Worm (Caenorhabditis elegans) whole organism, L2 larva: Measurements from ENCODE around the gene K02A2.5.

Source experiments
- ama-1 ChIP-seq: fragments of 150-350 bp; optimal IDR thresholded peaks from 2 replicates; lab custom pipeline; 2018; ENCODE audit warnings: inconsistent platforms
- fos-1 ChIP-seq: fragments of 150-350 bp; optimal IDR thresholded peaks from 2 replicates; lab custom pipeline; 2014; ENCODE audit warnings: missing biosample characterization, missing genetic modification characterization
- lsy-2 ChIP-seq, 2 experiments: fragments of 150-350 bp in 1 of 2; sonication (generic microtip) in 1 of 2; optimal IDR thresholded peaks; 2 replicates each; lab custom pipeline; 2014 to 2017; ENCODE audit warnings: missing biosample characterization in 2 of 2, missing genetic modification characterization in 2 of 2
- mab-5 ChIP-seq: fragments of 150-350 bp; optimal IDR thresholded peaks from 2 replicates; lab custom pipeline; 2014; ENCODE audit warnings: missing biosample characterization, missing genetic modification characterization
- nhr-11 ChIP-seq: fragments of 150-350 bp; optimal IDR thresholded peaks from 2 replicates; lab custom pipeline; 2014; ENCODE audit warnings: missing biosample characterization, missing genetic modification characterization
- sma-3 ChIP-seq: sonication (generic microtip); optimal IDR thresholded peaks from 2 replicates; lab custom pipeline; 2016; ENCODE audit warnings: missing genetic modification reagents, missing genetic modification characterization, missing compliant biosample characterization
- unc-55 ChIP-seq: fragments of 150-350 bp; sonication (generic microtip); optimal IDR thresholded peaks from 3 replicates; lab custom pipeline; 2014; ENCODE audit warnings: missing biosample characterization, missing genetic modification reagents, missing genetic modification characterization

DNA sequence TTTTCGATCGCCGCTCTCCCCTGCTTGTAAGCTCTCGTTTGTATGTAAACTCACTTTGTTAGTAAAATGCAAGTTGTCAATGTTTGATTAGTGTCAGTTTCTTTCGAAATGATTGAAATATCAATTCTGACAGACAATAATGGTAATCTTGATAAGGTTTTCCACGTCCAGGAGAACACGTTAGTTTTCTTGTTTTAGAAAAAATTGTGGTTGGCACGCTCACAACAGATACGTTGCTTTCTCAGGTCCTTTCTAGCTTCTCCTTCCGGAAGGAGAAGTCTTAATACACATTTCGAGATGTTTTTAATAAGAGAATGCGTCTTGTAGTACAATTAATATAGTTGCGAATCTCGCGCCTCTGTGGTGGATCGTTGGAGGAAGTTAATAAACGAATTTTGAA lies 43.1 kb downstream of the K02A2.5 start, which contains the start of gene F43E2.6:
- TF ChIP-seq nhr-11 (tag; lab: Kevin White, UChicago) (no peak), unc-55 (no peak), ama-1 (lab: Kevin White, UChicago) (no peak), lsy-2 (tag; optimal IDR thresholded peaks at IDR 0.05; lab: Kevin White, UChicago) (no peak), sma-3 (GFP tag; lab: Kevin White, UChicago) (no peak), mab-5 (tag; lab: Kevin White, UChicago) (no peak), fos-1 (tag; lab: Kevin White, UChicago) (no peak)
